Worm (Caenorhabditis elegans): ENCODE measurements around the gene idpp-9.

idpp-9 gene

ce11 chrX:3915748-3916147 lies at the start of gene idpp-9:
Gene idpp-9 (minus strand): TSS chrX:3915848.
- TF ChIP-seq bed-3 (GFP tag; optimal IDR thresholded peaks at IDR 0.05) (no peak), unc-62 (GFP tag; optimal IDR thresholded peaks at IDR 0.05) (no peak), nhr-76 (tag; optimal IDR thresholded peaks at IDR 0.05) (no peak), cnd-1 (tag; optimal IDR thresholded peaks at IDR 0.05) (no peak), sptf-1 (tag; optimal IDR thresholded peaks at IDR 0.05) (no peak), ceh-43 (GFP tag; optimal IDR thresholded peaks at IDR 0.05) (no peak), sem-2 (GFP tag; optimal IDR thresholded peaks at IDR 0.05) (no peak), snpc-4 (tag; optimal IDR thresholded peaks at IDR 0.05) (no peak), unc-120 (tag; optimal IDR thresholded peaks at IDR 0.05; ENCODE audit: poor library complexity, severe bottlenecking) (no peak)

- TF ChIP-seq unc-62 (GFP tag; optimal IDR thresholded peaks at IDR 0.05) = peak; percentile 74
- no peak for TF ChIP-seq lin-13 (tag; optimal IDR thresholded peaks at IDR 0.05)
- peak; percentile 1 for TF ChIP-seq ces-1 (GFP tag; optimal IDR thresholded peaks at IDR 0.05)
Observed at ce11 chrX:3960345-3960744, 44.7 kb upstream of the idpp-9 start.

- TF ChIP-seq unc-120 (tag; optimal IDR thresholded peaks at IDR 0.05; ENCODE audit: poor library complexity, severe bottlenecking) (peak; percentile 42), snpc-4 (tag; optimal IDR thresholded peaks at IDR 0.05) (no peak), unc-62 (GFP tag; optimal IDR thresholded peaks at IDR 0.05) (peak; percentile 82), hlh-1 (tag; optimal IDR thresholded peaks at IDR 0.05) (peak; percentile 88)
Observed at ce11 chrX:3959221-3959620, 43.6 kb upstream of the idpp-9 start.

- no peak for TF ChIP-seq unc-120 (tag; optimal IDR thresholded peaks at IDR 0.05; ENCODE audit: poor library complexity, severe bottlenecking)
- no peak for TF ChIP-seq flh-1 (GFP tag; optimal IDR thresholded peaks at IDR 0.05)
- TF ChIP-seq ces-1 (GFP tag; optimal IDR thresholded peaks at IDR 0.05) = no peak
- TF ChIP-seq ham-2 (GFP tag; optimal IDR thresholded peaks at IDR 0.05) = no peak
Observed at ce11 chrX:3958252-3958651, 42.6 kb upstream of the idpp-9 start, which contains the start of gene lin-18. Gene lin-18 (plus strand): TSS chrX:3958552.

ce11 chrX:3957475-3958204 lies 42.0 kb upstream of the idpp-9 start:
- TF ChIP-seq ztf-11 (tag; optimal IDR thresholded peaks at IDR 0.05) (no peak), lin-13 (tag; optimal IDR thresholded peaks at IDR 0.05) (no peak), lsy-2 (tag; optimal IDR thresholded peaks at IDR 0.05) (no peak), ham-2 (GFP tag; optimal IDR thresholded peaks at IDR 0.05) (no peak), mls-2 (tag; optimal IDR thresholded peaks at IDR 0.05) (no peak), mab-5 (tag; optimal IDR thresholded peaks at IDR 0.05) (no peak), ces-1 (GFP tag; optimal IDR thresholded peaks at IDR 0.05) (peak; percentile 96), sptf-1 (tag; optimal IDR thresholded peaks at IDR 0.05) (no peak), cnd-1 (tag; optimal IDR thresholded peaks at IDR 0.05) (no peak), ceh-39 (tag; optimal IDR thresholded peaks at IDR 0.05) (no peak), bed-3 (GFP tag; optimal IDR thresholded peaks at IDR 0.05) (no peak), zip-8 (tag; optimal IDR thresholded peaks at IDR 0.05) (peak; percentile 97), nhr-237 (tag; optimal IDR thresholded peaks at IDR 0.05) (no peak), elt-1 (tag; optimal IDR thresholded peaks at IDR 0.05; ENCODE audit: borderline replicate concordance, insufficient read depth) (no peak), M03D4.4 (tag; optimal IDR thresholded peaks at IDR 0.05) (no peak)

- no peak for TF ChIP-seq unc-62 (GFP tag; optimal IDR thresholded peaks at IDR 0.05)
- no peak for TF ChIP-seq M03D4.4 (tag; optimal IDR thresholded peaks at IDR 0.05)
- no peak for TF ChIP-seq unc-39 (tag; optimal IDR thresholded peaks at IDR 0.05)
- TF ChIP-seq nhr-237 (tag; optimal IDR thresholded peaks at IDR 0.05) = no peak
- no peak for TF ChIP-seq lin-32 (GFP tag; optimal IDR thresholded peaks at IDR 0.05)
Observed at ce11 chrX:3952737-3953136, 37.1 kb upstream of the idpp-9 start.

ce11 chrX:3949763-3950162 lies 34.1 kb upstream of the idpp-9 start:
- TF ChIP-seq ham-2 (GFP tag; optimal IDR thresholded peaks at IDR 0.05) = no peak
- no peak for TF ChIP-seq mep-1 (tag; optimal IDR thresholded peaks at IDR 0.05)
- no peak for TF ChIP-seq hlh-1 (tag; optimal IDR thresholded peaks at IDR 0.05)
- no peak for TF ChIP-seq unc-39 (tag; optimal IDR thresholded peaks at IDR 0.05)

Data from whole organism, mixed stage, embryonic.